Fruit fly (Drosophila melanogaster): ENCODE data around the gene 14-3-3epsilon.

DNA sequence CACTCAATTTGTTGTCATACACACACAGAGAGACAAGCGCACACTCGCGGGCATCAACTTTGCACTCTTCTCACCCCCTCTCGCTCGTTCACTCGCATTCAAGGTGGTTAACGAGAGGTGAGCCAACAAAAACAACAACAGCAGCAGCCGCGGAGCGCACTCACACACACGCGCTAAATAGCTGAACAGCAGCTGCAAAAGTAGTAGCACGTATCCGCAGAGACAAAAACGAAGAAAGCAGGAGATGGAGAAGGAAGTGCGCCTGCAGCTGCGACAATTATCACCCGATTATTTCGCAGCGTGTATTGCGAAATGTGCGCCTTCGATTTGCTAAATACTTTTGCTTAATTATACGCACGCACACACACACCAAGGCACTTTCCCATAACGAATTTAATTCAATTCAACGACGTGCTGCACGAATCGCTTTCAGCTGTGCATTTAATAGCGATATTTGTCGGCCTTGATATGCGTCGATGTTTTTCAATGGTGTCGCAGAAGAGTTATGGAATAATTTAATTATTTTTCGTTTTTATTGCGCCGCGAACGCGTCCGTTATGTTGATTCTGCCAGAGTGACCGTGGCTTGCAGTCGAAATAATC is 56.1 kb downstream of the 14-3-3epsilon start:
- TF ChIP-seq net (GFP tag; optimal IDR thresholded peaks at IDR 0.05) (peak; percentile 21), CG4318 (GFP tag; optimal IDR thresholded peaks at IDR 0.05) (no peak), CG6792 (GFP tag; optimal IDR thresholded peaks at IDR 0.05) (no peak)

Measured in whole organism, prepupa.